Worm (Caenorhabditis elegans): ENCODE data around the gene B0547.2.

Gene B0547.2

DNA sequence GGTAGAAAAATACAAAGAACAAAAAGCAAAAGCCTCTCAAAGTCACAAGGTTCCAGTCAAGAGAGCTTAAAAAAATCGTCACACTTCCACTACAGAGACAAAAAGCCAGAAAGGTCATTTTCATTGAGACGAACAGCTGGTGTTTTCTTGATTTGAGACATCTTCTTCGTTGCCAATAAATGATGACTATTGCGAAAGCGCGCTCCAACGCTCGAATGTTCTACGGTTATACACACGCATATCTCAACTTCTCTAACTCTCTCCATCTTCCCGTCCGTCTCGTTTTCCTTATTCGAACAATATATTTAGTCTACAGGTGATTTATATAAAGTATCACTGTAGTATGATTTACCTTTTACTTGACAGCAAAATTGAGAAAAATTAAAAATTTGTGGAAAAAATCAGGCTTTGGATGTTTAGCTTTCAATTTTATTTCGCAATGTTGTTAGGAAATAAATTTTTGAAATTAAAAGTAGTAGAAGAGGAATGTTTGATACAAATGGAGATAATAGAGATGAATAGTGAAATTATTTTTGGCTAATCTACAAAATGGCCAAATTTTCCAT lies 19.6 kb downstream of the B0547.2 start (continued):
- TF ChIP-seq zag-1 (tag; optimal IDR thresholded peaks at IDR 0.05) (no peak), hmg-11 (tag; optimal IDR thresholded peaks at IDR 0.05) (peak; percentile 34), eor-1 (tag; optimal IDR thresholded peaks at IDR 0.05) (no peak)

DNA sequence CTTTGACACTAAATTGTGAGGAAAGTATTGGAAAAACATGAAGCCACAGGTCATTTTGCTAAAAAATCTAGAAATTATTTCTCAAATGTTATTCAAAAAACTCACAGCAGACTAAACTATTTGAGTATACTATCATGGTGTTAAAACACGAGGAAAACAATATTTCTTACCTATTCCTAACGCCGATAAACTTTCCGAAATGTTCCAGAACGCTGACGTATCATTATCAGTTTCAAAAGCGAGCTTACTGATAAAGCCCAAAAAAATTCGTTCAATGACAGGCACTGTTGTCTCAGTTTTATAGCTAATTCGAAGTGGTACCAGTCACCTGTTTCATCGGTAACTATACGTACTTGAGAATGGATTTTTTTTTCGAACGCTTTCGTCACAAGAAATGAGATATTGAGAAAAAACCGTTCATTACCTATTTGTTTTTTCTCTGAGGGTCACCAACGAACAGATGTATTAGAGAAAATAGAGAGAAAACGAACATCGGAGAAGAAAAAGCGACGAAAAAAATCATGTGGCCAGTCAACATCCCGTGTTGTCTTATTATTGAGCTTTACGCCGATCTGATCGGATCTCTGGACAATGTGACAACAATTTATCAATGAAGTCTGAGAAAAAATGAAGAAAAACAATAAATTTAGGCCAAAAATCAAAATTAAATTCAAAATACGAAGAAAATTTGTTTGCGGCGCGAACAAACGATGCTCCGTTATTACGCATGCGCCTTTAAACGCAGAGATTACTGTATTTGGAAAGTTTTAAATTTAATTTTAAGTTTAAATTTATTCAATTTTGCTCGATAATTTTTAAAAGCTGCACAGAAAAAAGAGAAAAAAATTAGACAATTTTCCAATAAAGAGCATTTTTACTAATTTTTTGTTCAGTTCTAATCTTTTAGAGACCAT lies 20.6 kb downstream of the B0547.2 start:
- TF ChIP-seq fkh-10 (GFP tag; optimal IDR thresholded peaks at IDR 0.05): no peak
- peak; percentile 8 for TF ChIP-seq jun-1 (tag; optimal IDR thresholded peaks at IDR 0.05)
- TF ChIP-seq nhr-23 (tag; optimal IDR thresholded peaks at IDR 0.05): no peak
- TF ChIP-seq sea-2 (GFP tag; optimal IDR thresholded peaks at IDR 0.05): no peak
- no peak for TF ChIP-seq nhr-28 (tag; optimal IDR thresholded peaks at IDR 0.05)
- TF ChIP-seq nhr-76 (tag; optimal IDR thresholded peaks at IDR 0.05): no peak
- peak; percentile 61 for TF ChIP-seq snpc-4 (tag; optimal IDR thresholded peaks at IDR 0.05)
- no peak for TF ChIP-seq hmg-11 (tag; optimal IDR thresholded peaks at IDR 0.05)
- no peak for TF ChIP-seq zag-1 (tag; optimal IDR thresholded peaks at IDR 0.05)
- TF ChIP-seq aly-2 (tag; optimal IDR thresholded peaks at IDR 0.05): no peak
- no peak for TF ChIP-seq nhr-77 (tag; optimal IDR thresholded peaks at IDR 0.05)
- no peak for TF ChIP-seq ZK546.5 (tag; optimal IDR thresholded peaks at IDR 0.05)
- peak; percentile 25 for TF ChIP-seq ama-1 (optimal IDR thresholded peaks at IDR 0.05)
- no peak for TF ChIP-seq ztf-11 (tag; optimal IDR thresholded peaks at IDR 0.05)
- TF ChIP-seq nhr-11 (tag; optimal IDR thresholded peaks at IDR 0.05): no peak
- TF ChIP-seq tbx-2 (tag; optimal IDR thresholded peaks at IDR 0.05): no peak
- TF ChIP-seq mml-1 (tag; optimal IDR thresholded peaks at IDR 0.05): no peak
- no peak for TF ChIP-seq lsy-12 (tag; optimal IDR thresholded peaks at IDR 0.05)
- TF ChIP-seq lin-15B (tag; optimal IDR thresholded peaks at IDR 0.05): no peak
- no peak for TF ChIP-seq elt-3 (tag; optimal IDR thresholded peaks at IDR 0.05)
- TF ChIP-seq lin-39 (tag; optimal IDR thresholded peaks at IDR 0.05): no peak
- TF ChIP-seq elt-1 (tag; optimal IDR thresholded peaks at IDR 0.05): no peak
- TF ChIP-seq egl-5 (tag; optimal IDR thresholded peaks at IDR 0.05): no peak
- TF ChIP-seq ztf-4 (tag; optimal IDR thresholded peaks at IDR 0.05): no peak
- no peak for TF ChIP-seq nhr-237 (tag; optimal IDR thresholded peaks at IDR 0.05)
- no peak for TF ChIP-seq fkh-2 (tag; optimal IDR thresholded peaks at IDR 0.05)
- no peak for TF ChIP-seq ceh-16 (tag; optimal IDR thresholded peaks at IDR 0.05)
- no peak for TF ChIP-seq eor-1 (tag; optimal IDR thresholded peaks at IDR 0.05)
- TF ChIP-seq unc-62 (GFP tag; optimal IDR thresholded peaks at IDR 0.05): no peak
- TF ChIP-seq mdl-1 (tag; optimal IDR thresholded peaks at IDR 0.05): no peak
- TF ChIP-seq nhr-25 (tag; optimal IDR thresholded peaks at IDR 0.05): no peak
- no peak for TF ChIP-seq nfya-1 (tag; optimal IDR thresholded peaks at IDR 0.05; ENCODE audit: insufficient read depth)
- TF ChIP-seq pqm-1 (tag; optimal IDR thresholded peaks at IDR 0.05): peak; percentile 42
- no peak for TF ChIP-seq ceh-82 (tag; optimal IDR thresholded peaks at IDR 0.05)
- no peak for TF ChIP-seq unc-39 (tag; optimal IDR thresholded peaks at IDR 0.05)
- TF ChIP-seq ceh-9 (tag; optimal IDR thresholded peaks at IDR 0.05): no peak
- no peak for TF ChIP-seq skn-1 (tag; optimal IDR thresholded peaks at IDR 0.05)
- TF ChIP-seq nhr-43 (tag; optimal IDR thresholded peaks at IDR 0.05; ENCODE audit: poor library complexity, severe bottlenecking): no peak
- no peak for TF ChIP-seq fos-1 (tag; optimal IDR thresholded peaks at IDR 0.05)
- TF ChIP-seq R02D3.7 (tag; optimal IDR thresholded peaks at IDR 0.05): no peak
- no peak for TF ChIP-seq nhr-12 (tag; optimal IDR thresholded peaks at IDR 0.05)
- TF ChIP-seq egl-27 (tag; optimal IDR thresholded peaks at IDR 0.05): no peak
- no peak for TF ChIP-seq ceh-28 (tag; optimal IDR thresholded peaks at IDR 0.05)
- TF ChIP-seq elt-2 (tag; optimal IDR thresholded peaks at IDR 0.05): peak; percentile 71
- peak; percentile 51 for TF ChIP-seq pha-4 (tag; optimal IDR thresholded peaks at IDR 0.05)
- no peak for TF ChIP-seq nhr-67 (tag; optimal IDR thresholded peaks at IDR 0.05)
- TF ChIP-seq daf-12 (tag; optimal IDR thresholded peaks at IDR 0.05): no peak

Measured in whole organism, L3 larva.